Fruit fly (Drosophila melanogaster): ENCODE measurements around the gene Afg3l2.

The Afg3l2 gene

DNA sequence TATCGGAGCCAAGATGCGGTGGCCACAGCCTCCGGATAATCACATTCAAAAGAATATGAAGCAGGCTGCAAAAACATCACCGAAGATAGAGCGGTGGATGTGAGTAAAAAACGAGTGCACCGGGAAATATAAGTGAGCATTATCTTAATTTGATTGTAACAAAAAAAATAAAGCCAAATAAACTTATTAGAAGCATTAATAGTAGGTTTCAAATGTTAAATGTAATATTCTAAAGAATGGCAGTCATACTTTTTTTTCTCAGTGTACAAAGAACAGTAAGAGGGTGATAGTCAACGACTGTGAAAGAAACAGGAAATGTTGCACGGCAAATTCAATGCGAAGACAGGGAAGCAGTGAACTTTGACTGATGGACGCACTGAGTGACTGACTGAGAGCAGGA, 25.7 kb downstream of the Afg3l2 start (continued):
- 0 out of 2 replicates have a peak, but pooled peaks have one; percentile 34 for TF ChIP-seq CG6689 (GFP tag; IDR thresholded peaks at IDR 0.05)
- no peak for TF ChIP-seq CG42726 (GFP tag; IDR thresholded peaks at IDR 0.05; ENCODE audit: partially characterized antibody)
- TF ChIP-seq Hsf (GFP tag; optimal IDR thresholded peaks at IDR 0.05): no peak
- peak; percentile 8 for TF ChIP-seq zen (tag; optimal IDR thresholded peaks at IDR 0.05)
- TF ChIP-seq pzg (GFP tag; optimal IDR thresholded peaks at IDR 0.05): no peak
- peak; percentile 37 for TF ChIP-seq Blimp-1 (GFP tag; optimal IDR thresholded peaks at IDR 0.05)
- TF ChIP-seq dpn (GFP tag; optimal IDR thresholded peaks at IDR 0.05): no peak
- TF ChIP-seq CG18599 (GFP tag; optimal IDR thresholded peaks at IDR 0.05): peak; percentile 25
- no peak for TF ChIP-seq Optix (GFP tag; IDR thresholded peaks at IDR 0.05)
- TF ChIP-seq CG4282 (GFP tag; optimal IDR thresholded peaks at IDR 0.05): no peak
- peak; percentile 13 for TF ChIP-seq CG13424 (tag; optimal IDR thresholded peaks at IDR 0.05)
- TF ChIP-seq Mad (GFP tag; optimal IDR thresholded peaks at IDR 0.05): no peak
- no peak for TF ChIP-seq cg (GFP tag; optimal IDR thresholded peaks at IDR 0.05)
- TF ChIP-seq Xbp1 (GFP tag; optimal IDR thresholded peaks at IDR 0.05): peak; percentile 0
- TF ChIP-seq CG8478 (optimal IDR thresholded peaks at IDR 0.05): no peak
- no peak for TF ChIP-seq CG12219 (GFP tag; optimal IDR thresholded peaks at IDR 0.05)
- TF ChIP-seq CG9817 (tag; optimal IDR thresholded peaks at IDR 0.05): no peak
- TF ChIP-seq gem (tag; optimal IDR thresholded peaks at IDR 0.05): peak; percentile 49
- no peak for TF ChIP-seq al (GFP tag; IDR thresholded peaks at IDR 0.05)
- peak; percentile 42 for TF ChIP-seq dmrt99B (tag; optimal IDR thresholded peaks at IDR 0.05)
- TF ChIP-seq Doc3 (GFP tag; IDR thresholded peaks at IDR 0.05; ENCODE audit: partially characterized antibody): no peak
- no peak for TF ChIP-seq schlank (tag; optimal IDR thresholded peaks at IDR 0.05)
- no peak for TF ChIP-seq ab (GFP tag; optimal IDR thresholded peaks at IDR 0.05)
- no peak for TF ChIP-seq ham (GFP tag; IDR thresholded peaks at IDR 0.05)
- TF ChIP-seq danr (GFP tag; IDR thresholded peaks at IDR 0.05): no peak
- TF ChIP-seq CG8388 (GFP tag; optimal IDR thresholded peaks at IDR 0.05): peak; percentile 17
- TF ChIP-seq TFAM (GFP tag; optimal IDR thresholded peaks at IDR 0.05): no peak
- TF ChIP-seq CG10462 (GFP tag; optimal IDR thresholded peaks at IDR 0.05): no peak
- no peak for TF ChIP-seq CG6791 (GFP tag; IDR thresholded peaks at IDR 0.05; ENCODE audit: partially characterized antibody)
- no peak for TF ChIP-seq Side (GFP tag; optimal IDR thresholded peaks at IDR 0.05)
- no peak for TF ChIP-seq NC2β (GFP tag; optimal IDR thresholded peaks at IDR 0.05)
- TF ChIP-seq CG1792 (GFP tag; optimal IDR thresholded peaks at IDR 0.05): no peak
- no peak for TF ChIP-seq vnd (GFP tag; IDR thresholded peaks at IDR 0.05; ENCODE audit: partially characterized antibody)
- TF ChIP-seq Sry-β (GFP tag; optimal IDR thresholded peaks at IDR 0.05): no peak
- no peak for TF ChIP-seq CG15514 (GFP tag; optimal IDR thresholded peaks at IDR 0.05)
- TF ChIP-seq CG4820 (GFP tag; optimal IDR thresholded peaks at IDR 0.05): no peak
- no peak for TF ChIP-seq CG7372 (GFP tag; IDR thresholded peaks at IDR 0.05)
- TF ChIP-seq Hr3 (GFP tag; optimal IDR thresholded peaks at IDR 0.05): no peak
- no peak for TF ChIP-seq fru (optimal IDR thresholded peaks at IDR 0.05)
- no peak for TF ChIP-seq Fer1 (GFP tag; optimal IDR thresholded peaks at IDR 0.05)
- no peak for TF ChIP-seq CG15073 (GFP tag; optimal IDR thresholded peaks at IDR 0.05)
- TF ChIP-seq stc (GFP tag; IDR thresholded peaks at IDR 0.05): no peak
- TF ChIP-seq CG15011 (GFP tag; optimal IDR thresholded peaks at IDR 0.05): no peak
- no peak for TF ChIP-seq oc (tag; optimal IDR thresholded peaks at IDR 0.05)
- TF ChIP-seq toy (GFP tag; IDR thresholded peaks at IDR 0.05): no peak
- TF ChIP-seq CG34376 (GFP tag; optimal IDR thresholded peaks at IDR 0.05): no peak
- no peak for TF ChIP-seq CG4730 (GFP tag; IDR thresholded peaks at IDR 0.05)
- TF ChIP-seq aop (GFP tag; IDR thresholded peaks at IDR 0.05): no peak
- TF ChIP-seq fu2 (GFP tag; optimal IDR thresholded peaks at IDR 0.05): no peak
- peak; percentile 27 for TF ChIP-seq lab (GFP tag; optimal IDR thresholded peaks at IDR 0.05)
- no peak for TF ChIP-seq pfk (GFP tag; optimal IDR thresholded peaks at IDR 0.05)
- TF ChIP-seq Fer3 (tag; optimal IDR thresholded peaks at IDR 0.05): no peak
